Fruit fly (Drosophila melanogaster) whole organism, pupa: ENCODE data around the gene Cyp6d4.
A peak's percentile ranks its signal among the peaks of the same experiment; 100 is the strongest.

Experiments used
- CG10348 ChIP-seq: fragments of 200-800 bp; sonication (Bioruptor generic); IDR thresholded peaks from 2 replicates; pipeline ENCODE4 v1.3.6; 2022; ENCODE audit warnings: missing biosample characterization, missing genetic modification characterization
- CG12605 ChIP-seq: fragments of 200-800 bp; sonication (Bioruptor generic); IDR thresholded peaks from 2 replicates; pipeline ENCODE4 v1.3.6; 2022; ENCODE audit warnings: missing biosample characterization, missing genetic modification characterization
- CG13204 ChIP-seq: fragments of 200-800 bp; sonication (Bioruptor generic); optimal IDR thresholded peaks from 2 replicates; lab custom pipeline; 2018; ENCODE audit warnings: missing biosample characterization, mild to moderate bottlenecking, missing genetic modification characterization, moderate library complexity
- CG14655 ChIP-seq: fragments of 200-800 bp; sonication (Bioruptor generic); optimal IDR thresholded peaks from 3 replicates; lab custom pipeline; 2017; ENCODE audit warnings: mild to moderate bottlenecking, missing biosample characterization, missing genetic modification reagents, missing genetic modification characterization
- CG15710 ChIP-seq: fragments of 200-800 bp; sonication (Bioruptor generic); optimal IDR thresholded peaks from 2 replicates; lab custom pipeline; 2018; ENCODE audit warnings: missing biosample characterization, mild to moderate bottlenecking, missing genetic modification characterization, moderate library complexity
- CG17806 ChIP-seq: fragments of 200-800 bp; sonication (Bioruptor generic); optimal IDR thresholded peaks from 2 replicates; lab custom pipeline; 2018; ENCODE audit warnings: missing biosample characterization, mild to moderate bottlenecking, missing genetic modification characterization, moderate library complexity
- CG32121 ChIP-seq: fragments of 200-800 bp; sonication (Bioruptor generic); IDR thresholded peaks from 2 replicates; pipeline ENCODE4 v1.3.6; 2022; ENCODE audit warnings: missing biosample characterization, missing genetic modification characterization
- CG34367 ChIP-seq: fragments of 200-800 bp; sonication (Bioruptor generic); optimal IDR thresholded peaks from 2 replicates; lab custom pipeline; 2018; ENCODE audit warnings: missing biosample characterization, mild to moderate bottlenecking, missing genetic modification characterization
- CG4496 ChIP-seq: fragments of 200-800 bp; sonication (Bioruptor generic); IDR thresholded peaks from 3 replicates; pipeline ENCODE4 v1.3.6; 2022; ENCODE audit warnings: missing biosample characterization, missing genetic modification characterization
- CG8159 ChIP-seq: fragments of 200-800 bp; sonication (Bioruptor generic); optimal IDR thresholded peaks from 3 replicates; lab custom pipeline; 2018; ENCODE audit warnings: missing biosample characterization, mild to moderate bottlenecking, missing genetic modification characterization, moderate library complexity
- CG8301 ChIP-seq: fragments of 200-800 bp; sonication (Bioruptor generic); optimal IDR thresholded peaks from 2 replicates; lab custom pipeline; 2018; ENCODE audit warnings: missing biosample characterization, mild to moderate bottlenecking, missing genetic modification characterization
- CG9948 ChIP-seq: fragments of 200-800 bp; sonication (Bioruptor generic); optimal IDR thresholded peaks from 2 replicates; lab custom pipeline; 2018; ENCODE audit warnings: missing biosample characterization, mild to moderate bottlenecking, missing genetic modification characterization, moderate library complexity
- D1 ChIP-seq: fragments of 200-800 bp; sonication (Bioruptor generic); optimal IDR thresholded peaks from 2 replicates; lab custom pipeline; 2018; ENCODE audit warnings: missing biosample characterization, mild to moderate bottlenecking, missing genetic modification characterization, moderate library complexity
- EcR ChIP-seq: fragments of 200-800 bp; sonication (Bioruptor generic); optimal IDR thresholded peaks from 3 replicates; lab custom pipeline; 2019; ENCODE audit warnings: missing biosample characterization, missing genetic modification characterization, mild to moderate bottlenecking, moderate library complexity, missing genetic modification reagents
- Ets98B ChIP-seq: fragments of 200-800 bp; sonication (Bioruptor generic); IDR thresholded peaks from 2 replicates; pipeline ENCODE4 v1.3.6; 2022; ENCODE audit warnings: missing biosample characterization, missing genetic modification characterization
- Pif1A ChIP-seq: fragments of 200-800 bp; sonication (Bioruptor generic); optimal IDR thresholded peaks from 3 replicates; lab custom pipeline; 2016; ENCODE audit warnings: missing biosample characterization, missing genetic modification characterization
- Pif1B ChIP-seq: fragments of 200-800 bp; sonication (Bioruptor generic); optimal IDR thresholded peaks from 3 replicates; lab custom pipeline; 2016; ENCODE audit warnings: missing biosample characterization, missing genetic modification characterization
- Snoo ChIP-seq: fragments of 200-800 bp; sonication (Bioruptor generic); optimal IDR thresholded peaks from 3 replicates; lab custom pipeline; 2017; ENCODE audit warnings: missing biosample characterization, mild to moderate bottlenecking, missing genetic modification characterization, inconsistent platforms
- fd96Ca ChIP-seq: fragments of 200-800 bp; sonication (Bioruptor generic); IDR thresholded peaks from 3 replicates; pipeline ENCODE4 v1.3.6; 2022; ENCODE audit warnings: missing biosample characterization, missing genetic modification characterization
- gl ChIP-seq: fragments of 200-800 bp; sonication (Bioruptor generic); optimal IDR thresholded peaks from 2 replicates; lab custom pipeline; 2018; ENCODE audit warnings: missing biosample characterization, mild to moderate bottlenecking, missing genetic modification characterization
- rn ChIP-seq: fragments of 200-800 bp; sonication (Bioruptor generic); IDR thresholded peaks from 2 replicates; pipeline ENCODE4 v1.3.6; 2022; ENCODE audit warnings: missing biosample characterization, missing genetic modification characterization

Gene Cyp6d4

DNA sequence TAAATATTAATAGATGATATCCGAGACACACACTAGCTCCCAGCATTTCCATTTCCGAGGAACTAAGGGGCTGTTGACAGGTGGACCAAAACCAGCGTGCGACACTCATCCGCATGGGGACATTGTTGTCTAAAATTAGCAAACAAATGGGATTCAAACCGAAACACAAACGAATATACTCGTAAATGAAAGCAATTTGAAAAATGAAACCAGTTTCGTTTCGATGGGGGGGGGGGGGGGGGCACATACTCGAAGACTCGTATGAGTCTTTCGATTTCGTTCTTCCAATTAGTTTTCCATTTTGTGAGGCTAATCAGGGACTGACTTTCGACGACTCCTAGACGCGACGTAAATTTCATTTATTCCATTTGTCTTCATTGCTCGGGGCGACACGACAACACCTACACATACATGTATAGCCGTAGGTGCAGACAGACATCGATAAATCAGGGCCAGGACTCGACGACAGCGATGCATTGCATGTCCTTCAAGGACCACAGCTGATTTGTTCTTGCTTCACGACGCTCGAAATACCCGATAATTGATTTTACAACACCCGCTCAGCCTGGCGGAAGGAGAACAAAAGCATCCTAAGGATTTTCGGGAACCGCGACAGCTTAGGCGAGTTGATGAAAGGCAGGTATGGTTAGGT is 25.3 kb upstream of the Cyp6d4 start:
- no peak for TF ChIP-seq CG15710 (tag; lab: Kevin White, UChicago)
- no peak for TF ChIP-seq gl (tag; lab: Kevin White, UChicago)
- no peak for TF ChIP-seq CG34367 (tag; lab: Kevin White, UChicago)
- no peak for TF ChIP-seq D1 (tag; lab: Kevin White, UChicago)

DNA sequence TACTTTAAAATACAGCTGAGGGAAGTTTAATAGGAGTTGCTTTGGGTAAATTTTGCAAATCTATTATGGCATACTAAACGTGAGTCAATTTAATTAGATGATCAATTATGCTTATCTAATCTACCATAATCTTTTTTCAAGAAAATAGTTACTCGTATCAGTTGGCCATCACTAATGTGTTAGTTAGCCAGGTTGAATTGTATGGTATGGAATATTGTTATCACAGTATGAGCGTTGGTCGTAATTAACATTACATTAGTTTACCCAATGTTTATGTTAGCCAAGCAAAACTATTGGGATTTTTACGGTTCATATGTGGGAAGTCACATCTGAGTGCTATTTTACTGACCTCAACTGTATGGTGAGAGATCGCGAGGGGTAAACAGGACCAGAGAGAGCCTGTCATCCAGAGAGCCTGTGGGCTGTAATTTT is 24.6 kb upstream of the Cyp6d4 start:
- TF ChIP-seq gl (tag; lab: Kevin White, UChicago) (no peak), CG12605 (GFP tag; lab: Robert Waterston, UW) (no peak), D1 (tag; lab: Kevin White, UChicago) (peak; percentile 10), CG9948 (tag; lab: Kevin White, UChicago) (peak; percentile 67), CG15710 (tag; lab: Kevin White, UChicago) (peak; percentile 62), CG8301 (tag; lab: Kevin White, UChicago) (peak; percentile 12), CG34367 (tag; lab: Kevin White, UChicago) (peak; percentile 51), Pif1A (GFP tag; lab: Kevin White, UChicago) (no peak), CG17806 (tag; lab: Kevin White, UChicago) (peak; percentile 61), CG32121 (no peak), EcR (GFP tag; lab: Kevin White, UChicago) (no peak), fd96Ca (GFP tag; lab: Robert Waterston, UW) (no peak), CG4496 (GFP tag; lab: Robert Waterston, UW) (no peak), Pif1B (GFP tag; lab: Kevin White, UChicago) (peak; percentile 45), CG8159 (tag; lab: Kevin White, UChicago) (peak; percentile 76)
- TF ChIP-seq, all 21 proteins: peak for 8

DNA sequence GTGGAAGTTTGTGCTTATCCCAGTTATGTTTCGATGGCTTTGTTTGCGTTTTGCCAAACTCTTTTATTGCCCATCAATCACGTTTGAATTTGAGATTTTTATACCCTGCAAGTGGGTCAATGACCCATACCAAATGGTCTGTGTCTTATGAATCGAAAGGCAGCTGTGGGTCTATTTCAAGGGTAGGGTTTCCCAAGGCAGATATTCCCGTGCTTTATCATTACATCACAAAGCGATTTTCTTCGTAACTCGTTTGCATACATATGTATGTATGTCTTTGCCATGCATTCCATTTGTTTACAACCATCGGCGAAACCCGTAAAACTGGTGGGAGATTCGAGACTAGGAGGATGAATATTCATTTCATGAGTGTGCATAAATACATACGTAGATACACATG is 22.7 kb upstream of the Cyp6d4 start:
- TF ChIP-seq CG10348 (GFP tag; lab: Robert Waterston, UW) (no peak), EcR (GFP tag; lab: Kevin White, UChicago) (peak; percentile 81), CG15710 (tag; lab: Kevin White, UChicago) (no peak), CG13204 (GFP tag; lab: Kevin White, UChicago) (no peak), CG17806 (tag; lab: Kevin White, UChicago) (no peak), rn (GFP tag; lab: Robert Waterston, UW) (no peak), CG8159 (tag; lab: Kevin White, UChicago) (no peak)

DNA sequence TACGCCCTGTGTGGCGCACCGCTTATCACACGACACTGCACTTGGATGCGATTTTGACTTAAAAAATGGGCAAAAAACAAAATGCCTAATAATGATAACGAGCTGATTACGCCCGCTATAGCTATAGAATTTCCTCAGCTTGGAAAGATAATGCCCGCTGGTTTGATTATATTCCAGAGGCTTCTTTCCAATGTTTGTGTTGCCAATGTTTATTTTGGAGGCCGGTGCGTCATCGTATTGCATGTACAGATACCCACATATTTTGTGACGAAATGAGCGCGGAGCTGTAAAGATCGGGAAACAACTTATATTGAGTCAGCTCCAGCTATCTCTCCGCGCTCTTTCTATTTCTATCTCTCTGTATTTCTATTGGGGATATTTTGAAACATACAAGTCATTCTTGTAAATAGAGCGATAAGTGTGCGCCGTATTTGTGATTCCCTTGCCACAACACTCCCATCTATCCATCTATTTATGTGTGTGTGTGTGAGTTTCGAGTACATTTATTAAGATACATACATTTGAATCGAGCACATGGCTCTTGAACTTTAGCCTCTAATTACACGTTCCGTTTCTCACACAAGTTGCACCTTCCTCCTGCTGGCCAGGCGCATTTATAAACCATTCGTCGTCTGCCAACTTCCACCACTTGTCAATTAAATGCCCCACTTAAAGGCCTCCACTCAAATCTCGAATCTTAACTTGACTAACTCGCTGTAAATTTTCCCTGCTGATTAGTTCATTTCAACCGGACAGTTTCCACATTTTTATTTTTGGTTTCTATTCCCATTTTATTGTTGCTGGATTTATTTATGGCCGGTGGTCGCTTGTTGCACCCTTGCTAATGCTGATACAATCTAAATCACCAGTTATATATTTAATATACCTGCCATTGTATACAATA is 13.8 kb upstream of the Cyp6d4 start:
- TF ChIP-seq Snoo (tag; lab: Kevin White, UChicago) (no peak), CG15710 (tag; lab: Kevin White, UChicago) (no peak), rn (GFP tag; lab: Robert Waterston, UW) (no peak), Pif1B (GFP tag; lab: Kevin White, UChicago) (no peak), CG12605 (GFP tag; lab: Robert Waterston, UW) (no peak), fd96Ca (GFP tag; lab: Robert Waterston, UW) (no peak), CG4496 (GFP tag; lab: Robert Waterston, UW) (no peak), CG13204 (GFP tag; lab: Kevin White, UChicago) (no peak), CG32121 (no peak), CG8301 (tag; lab: Kevin White, UChicago) (no peak), Ets98B (GFP tag; lab: Robert Waterston, UW) (no peak), D1 (tag; lab: Kevin White, UChicago) (no peak), CG17806 (tag; lab: Kevin White, UChicago) (no peak), CG10348 (GFP tag; lab: Robert Waterston, UW) (no peak), CG9948 (tag; lab: Kevin White, UChicago) (no peak), gl (tag; lab: Kevin White, UChicago) (no peak), Pif1A (GFP tag; lab: Kevin White, UChicago) (no peak), CG34367 (tag; lab: Kevin White, UChicago) (no peak), EcR (GFP tag; lab: Kevin White, UChicago) (no peak), CG8159 (tag; lab: Kevin White, UChicago) (no peak)

DNA sequence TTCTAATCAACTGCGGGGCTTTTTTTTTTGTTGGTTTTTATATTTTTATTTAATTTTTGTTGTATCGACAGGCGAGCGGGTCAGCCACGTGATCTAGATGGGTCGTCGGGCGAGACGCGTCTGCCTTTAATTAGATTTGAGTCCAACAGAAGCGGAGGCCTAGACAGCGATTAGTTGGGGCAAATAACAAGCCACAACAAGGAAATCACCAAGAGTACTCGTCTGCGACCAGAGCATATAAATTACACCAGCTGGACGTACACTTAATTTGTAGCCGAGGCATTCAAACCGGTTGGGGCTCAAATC is 13.2 kb upstream of the Cyp6d4 start:
- TF ChIP-seq CG8301 (tag; lab: Kevin White, UChicago): no peak
- TF ChIP-seq gl (tag; lab: Kevin White, UChicago): no peak
- TF ChIP-seq Snoo (tag; lab: Kevin White, UChicago): no peak
- no peak for TF ChIP-seq CG9948 (tag; lab: Kevin White, UChicago)
- no peak for TF ChIP-seq CG4496 (GFP tag; lab: Robert Waterston, UW)
- TF ChIP-seq Pif1B (GFP tag; lab: Kevin White, UChicago): no peak
- no peak for TF ChIP-seq D1 (tag; lab: Kevin White, UChicago)
- TF ChIP-seq CG34367 (tag; lab: Kevin White, UChicago): no peak
- no peak for TF ChIP-seq CG13204 (GFP tag; lab: Kevin White, UChicago)
- TF ChIP-seq CG12605 (GFP tag; lab: Robert Waterston, UW): no peak
- TF ChIP-seq Pif1A (GFP tag; lab: Kevin White, UChicago): no peak
- no peak for TF ChIP-seq CG14655 (GFP tag; lab: Kevin White, UChicago)
- no peak for TF ChIP-seq Ets98B (GFP tag; lab: Robert Waterston, UW)
- no peak for TF ChIP-seq CG32121
- TF ChIP-seq CG8159 (tag; lab: Kevin White, UChicago): no peak
- no peak for TF ChIP-seq EcR (GFP tag; lab: Kevin White, UChicago)
- TF ChIP-seq CG17806 (tag; lab: Kevin White, UChicago): no peak
